Worm (Caenorhabditis elegans) whole organism, young adult: ENCODE measurements around the gene prx-6.

Experiments
- B0035.1 ChIP-seq: sonication (generic microtip); optimal IDR thresholded peaks from 2 replicates; lab custom pipeline; 2016; ENCODE audit warnings: missing genetic modification characterization, mild to moderate bottlenecking, missing compliant biosample characterization, missing genotype, missing genetic modification reagents
- F23B12.7 ChIP-seq: sonication (generic microtip); optimal IDR thresholded peaks from 2 replicates; lab custom pipeline; 2017; ENCODE audit warnings: missing genetic modification characterization, mild to moderate bottlenecking, missing compliant biosample characterization, antibody characterized with exemption, moderate library complexity; ENCODE audit not compliant: insufficient read depth
- F33H1.4 ChIP-seq: fragments of 200-800 bp; sonication (Bioruptor generic); IDR thresholded peaks from 2 replicates; pipeline ENCODE4 v1.3.6; 2022; ENCODE audit warnings: missing genetic modification reagents, missing genetic modification characterization, missing compliant biosample characterization
- F39B2.1 ChIP-seq: fragments of 200-800 bp; sonication (Bioruptor generic); IDR thresholded peaks from 2 replicates; pipeline ENCODE4 v1.3.6; 2022; ENCODE audit warnings: missing genetic modification reagents, missing genetic modification characterization, missing compliant biosample characterization
- F49E8.2 ChIP-seq: sonication (generic microtip); optimal IDR thresholded peaks from 3 replicates; lab custom pipeline; 2017; ENCODE audit warnings: missing genetic modification characterization, mild to moderate bottlenecking, missing compliant biosample characterization, antibody characterized with exemption, moderate library complexity; ENCODE audit not compliant: insufficient read depth
- K11D2.4 ChIP-seq: fragments of 200-800 bp; sonication (Bioruptor generic); IDR thresholded peaks from 2 replicates; pipeline ENCODE4 v1.3.6; 2022; ENCODE audit warnings: missing genetic modification reagents, missing genetic modification characterization, missing compliant biosample characterization
- K12H6.12 ChIP-seq: fragments of 200-800 bp; sonication (Bioruptor generic); optimal IDR thresholded peaks from 2 replicates; lab custom pipeline; 2018; ENCODE audit warnings: mild to moderate bottlenecking, missing genetic modification characterization, missing compliant biosample characterization
- T26A5.8 ChIP-seq: sonication (generic microtip); optimal IDR thresholded peaks from 2 replicates; lab custom pipeline; 2016; ENCODE audit warnings: missing genetic modification characterization, missing compliant biosample characterization
- Y53G8AR.9 ChIP-seq: fragments of 200-800 bp; sonication (Bioruptor generic); conservative IDR thresholded peaks from 2 replicates; pipeline ENCODE4 v1.3.6; 2022; ENCODE audit warnings: missing genetic modification reagents, missing genetic modification characterization, missing compliant biosample characterization
- Y56A3A.18 ChIP-seq: fragments of 200-800 bp; sonication (Bioruptor generic); IDR thresholded peaks from 2 replicates; pipeline ENCODE4 v1.3.6; 2022; ENCODE audit warnings: missing genetic modification reagents, missing genetic modification characterization, missing compliant biosample characterization
- Y95B8A.8 ChIP-seq: fragments of 200-800 bp; sonication (Bioruptor generic); IDR thresholded peaks from 2 replicates; pipeline ENCODE4 v1.3.6; 2022; ENCODE audit warnings: missing genetic modification reagents, missing genetic modification characterization, missing compliant biosample characterization
- ZK185.1 ChIP-seq: sonication (generic microtip); optimal IDR thresholded peaks from 2 replicates; lab custom pipeline; 2016; ENCODE audit warnings: mild to moderate bottlenecking, missing genetic modification characterization, missing compliant biosample characterization; ENCODE audit not compliant: poor library complexity, severe bottlenecking
- ama-1 ChIP-seq, 3 experiments: fragments of 150-350 bp in 1 of 3; sonication (generic microtip) in 2 of 3; optimal IDR thresholded peaks; 2 replicates each; lab custom pipeline; 2014 to 2018; ENCODE audit warnings: missing biosample characterization in 2 of 3, missing genetic modification characterization in 2 of 3, missing genetic modification reagents in 2 of 3
- athp-1 ChIP-seq: sonication (generic microtip); optimal IDR thresholded peaks from 2 replicates; lab custom pipeline; 2017; ENCODE audit warnings: mild to moderate bottlenecking, missing genetic modification characterization, missing compliant biosample characterization
- attf-3 ChIP-seq: fragments of 200-800 bp; sonication (Bioruptor generic); conservative IDR thresholded peaks from 2 replicates; pipeline ENCODE4 v1.3.6; 2022; ENCODE audit warnings: missing genetic modification reagents, missing genetic modification characterization, missing compliant biosample characterization
- attf-5 ChIP-seq: fragments of 200-800 bp; sonication (Bioruptor generic); optimal IDR thresholded peaks from 2 replicates; lab custom pipeline; 2018; ENCODE audit warnings: mild to moderate bottlenecking, missing genetic modification characterization, missing compliant biosample characterization
- attf-6 ChIP-seq: fragments of 200-800 bp; sonication (Bioruptor generic); IDR thresholded peaks from 2 replicates; pipeline ENCODE4 v1.3.6; 2022; ENCODE audit warnings: missing genetic modification reagents, missing genetic modification characterization, missing compliant biosample characterization
- cebp-2 ChIP-seq: fragments of 200-800 bp; sonication (Bioruptor generic); IDR thresholded peaks from 2 replicates; pipeline ENCODE4 v1.3.6; 2022; ENCODE audit warnings: missing genetic modification characterization, missing compliant biosample characterization
- ceh-100 ChIP-seq: fragments of 200-800 bp; sonication (Bioruptor generic); IDR thresholded peaks from 2 replicates; pipeline ENCODE4 v1.3.6; 2022; ENCODE audit warnings: missing genetic modification reagents, missing genetic modification characterization, missing compliant biosample characterization
- ceh-40 ChIP-seq: fragments of 200-800 bp; sonication (Bioruptor generic); IDR thresholded peaks from 2 replicates; pipeline ENCODE4 v1.3.6; 2022; ENCODE audit warnings: missing genetic modification characterization, missing compliant biosample characterization
- dox-1 ChIP-seq: fragments of 200-800 bp; sonication (Bioruptor generic); IDR thresholded peaks from 2 replicates; pipeline ENCODE4 v1.3.6; 2022; ENCODE audit warnings: missing genetic modification reagents, missing genetic modification characterization, missing compliant biosample characterization
- dpl-1 ChIP-seq: fragments of 150-350 bp; optimal IDR thresholded peaks from 2 replicates; lab custom pipeline; 2014; ENCODE audit warnings: missing biosample characterization, missing genetic modification reagents, missing genetic modification characterization
- egrh-3 ChIP-seq: fragments of 200-800 bp; sonication (Bioruptor generic); IDR thresholded peaks from 2 replicates; pipeline ENCODE4 v1.3.6; 2022; ENCODE audit warnings: missing genetic modification reagents, missing genetic modification characterization, missing compliant biosample characterization
- ekl-4 ChIP-seq: fragments of 200-800 bp; sonication (Bioruptor generic); IDR thresholded peaks from 2 replicates; pipeline ENCODE4 v1.3.6; 2022; ENCODE audit warnings: missing genetic modification reagents, missing genetic modification characterization, missing compliant biosample characterization
- ets-4 ChIP-seq: fragments of 200-800 bp; sonication (Bioruptor generic); optimal IDR thresholded peaks from 2 replicates; lab custom pipeline; 2018; ENCODE audit warnings: mild to moderate bottlenecking, missing genetic modification characterization, missing compliant biosample characterization
- him-1 ChIP-seq: sonication (generic microtip); optimal IDR thresholded peaks from 2 replicates; lab custom pipeline; 2016; ENCODE audit warnings: missing genotype, missing genetic modification reagents, missing genetic modification characterization, missing compliant biosample characterization
- hmg-1.2 ChIP-seq: fragments of 200-800 bp; sonication (Bioruptor generic); IDR thresholded peaks from 2 replicates; pipeline ENCODE4 v1.3.6; 2022; ENCODE audit warnings: missing genetic modification reagents, missing genetic modification characterization, missing compliant biosample characterization
- hmg-20 ChIP-seq: fragments of 200-800 bp; sonication (Bioruptor generic); IDR thresholded peaks from 2 replicates; pipeline ENCODE4 v1.3.6; 2022; ENCODE audit warnings: missing genetic modification reagents, missing genetic modification characterization, missing compliant biosample characterization
- hrde-1 ChIP-seq: sonication (generic microtip); optimal IDR thresholded peaks from 2 replicates; lab custom pipeline; 2016; ENCODE audit warnings: missing genetic modification characterization, mild to moderate bottlenecking, missing compliant biosample characterization, moderate library complexity, missing genotype, missing genetic modification reagents, borderline replicate concordance
- hsf-1 ChIP-seq: fragments of 200-800 bp; sonication (Bioruptor generic); IDR thresholded peaks from 2 replicates; pipeline ENCODE4 v1.3.6; 2022; ENCODE audit warnings: missing genetic modification reagents, missing genetic modification characterization, missing compliant biosample characterization
- lin-35 ChIP-seq, 3 experiments: fragments of 150-350 bp in 2 of 3; sonication (generic microtip) in 1 of 3; optimal IDR thresholded peaks; 2 replicates each; lab custom pipeline; 2014 to 2018; ENCODE audit warnings: missing biosample characterization in 3 of 3, missing genetic modification characterization in 3 of 3, missing genetic modification reagents in 3 of 3
- lin-40 ChIP-seq: sonication (generic microtip); optimal IDR thresholded peaks from 2 replicates; lab custom pipeline; 2016; ENCODE audit warnings: missing genetic modification characterization, mild to moderate bottlenecking, missing compliant biosample characterization, missing genotype, missing genetic modification reagents
- madf-3 ChIP-seq: fragments of 200-800 bp; sonication (Bioruptor generic); IDR thresholded peaks from 2 replicates; pipeline ENCODE4 v1.3.6; 2022; ENCODE audit warnings: missing genetic modification reagents, missing genetic modification characterization, missing compliant biosample characterization
- madf-6 ChIP-seq: fragments of 200-800 bp; sonication (Bioruptor generic); IDR thresholded peaks from 2 replicates; pipeline ENCODE4 v1.3.6; 2022; ENCODE audit warnings: missing genetic modification reagents, missing genetic modification characterization, missing compliant biosample characterization
- mcd-1 ChIP-seq: fragments of 200-800 bp; sonication (Bioruptor generic); IDR thresholded peaks from 2 replicates; pipeline ENCODE4 v1.3.6; 2022; ENCODE audit warnings: missing genetic modification reagents, missing genetic modification characterization, missing compliant biosample characterization
- mel-28 ChIP-seq: sonication (generic microtip); optimal IDR thresholded peaks from 2 replicates; lab custom pipeline; 2016; ENCODE audit warnings: borderline replicate concordance, mild to moderate bottlenecking, missing genetic modification characterization, missing compliant biosample characterization
- mxl-1 ChIP-seq: sonication (generic microtip); optimal IDR thresholded peaks from 2 replicates; lab custom pipeline; 2016; ENCODE audit warnings: missing genetic modification characterization, missing compliant biosample characterization
- nfya-1 ChIP-seq: sonication (generic microtip); optimal IDR thresholded peaks from 2 replicates; lab custom pipeline; 2017; ENCODE audit warnings: antibody characterized with exemption, missing compliant biosample characterization, missing genetic modification characterization, borderline replicate concordance; ENCODE audit not compliant: insufficient read depth
- nhr-27 ChIP-seq: fragments of 200-800 bp; sonication (Bioruptor generic); optimal IDR thresholded peaks from 2 replicates; lab custom pipeline; 2018; ENCODE audit warnings: mild to moderate bottlenecking, missing genetic modification characterization, moderate library complexity, missing compliant biosample characterization
- pha-4 ChIP-seq: fragments of 150-350 bp; sonication (generic microtip); optimal IDR thresholded peaks from 2 replicates; lab custom pipeline; 2014; ENCODE audit warnings: missing biosample characterization, missing genetic modification reagents, missing genetic modification characterization
- rcor-1 ChIP-seq: fragments of 200-800 bp; sonication (Bioruptor generic); IDR thresholded peaks from 2 replicates; pipeline ENCODE4 v1.3.6; 2022; ENCODE audit warnings: missing genetic modification reagents, missing genetic modification characterization, missing compliant biosample characterization
- snpc-4 ChIP-seq, 5 experiments: fragments of 150-350 bp in 1 of 5; sonication (generic microtip) in 4 of 5; optimal IDR thresholded peaks; 2 replicates each; lab custom pipeline; 2014 to 2018; ENCODE audit warnings: missing genetic modification characterization in 5 of 5, missing biosample characterization in 3 of 5, antibody characterized with exemption in 2 of 5, mild to moderate bottlenecking in 2 of 5, missing compliant biosample characterization in 2 of 5, missing genotype in 2 of 5, moderate library complexity in 2 of 5, missing genetic modification reagents in 1 of 5
- unc-62 ChIP-seq: fragments of 150-350 bp; optimal IDR thresholded peaks from 2 replicates; lab custom pipeline; 2014; ENCODE audit warnings: missing biosample characterization, missing genetic modification reagents, missing genetic modification characterization

Gene prx-6

ce11 chrV:4758540-4758939 is 38.6 kb upstream of the prx-6 start:
- TF ChIP-seq ama-1 (optimal IDR thresholded peaks at IDR 0.05; lab: Kevin White, UChicago) (no peak), ama-1 (GFP tag; optimal IDR thresholded peaks at IDR 0.05; lab: Kevin White, UChicago) (peak in 1 of 2 experiments; percentile 37), F49E8.2 (peak; percentile 15), hsf-1 (GFP tag; lab: Robert Waterston, UW) (peak; percentile 74), F23B12.7 (tag; lab: Kevin White, UChicago) (no peak), rcor-1 (GFP tag; lab: Robert Waterston, UW) (peak; percentile 46; the same call in 1 of the 2 replicates), F33H1.4 (GFP tag; lab: Robert Waterston, UW) (0 out of 2 replicates have a peak, but pooled peaks have one; percentile 21), ekl-4 (GFP tag; lab: Robert Waterston, UW) (peak; percentile 52; the same call in 1 of the 2 replicates), unc-62 (no peak), Y53G8AR.9 (GFP tag; lab: Robert Waterston, UW) (peak; percentile 79), T26A5.8 (tag; lab: Kevin White, UChicago) (peak; percentile 2), attf-6 (peak; percentile 47; the same call in 1 of the 2 replicates), madf-6 (GFP tag; lab: Robert Waterston, UW) (peak; percentile 63), dox-1 (GFP tag; lab: Robert Waterston, UW) (no peak), F39B2.1 (peak; percentile 76; the same call in 1 of the 2 replicates), hrde-1 (peak; percentile 10), Y95B8A.8 (GFP tag; lab: Robert Waterston, UW) (0 out of 2 replicates have a peak, but pooled peaks have one; percentile 39), him-1 (tag; lab: Kevin White, UChicago) (peak; percentile 21), ets-4 (GFP tag; lab: Kevin White, UChicago) (no peak), madf-3 (peak; percentile 78; the same call in 1 of the 2 replicates), hmg-20 (0 out of 2 replicates have a peak, but pooled peaks have one; percentile 3), lin-35 (GFP tag; optimal IDR thresholded peaks at IDR 0.05; lab: Kevin White, UChicago) (peak in 1 of 3 experiments; percentile 17), B0035.1 (tag; lab: Kevin White, UChicago) (no peak), hmg-1.2 (GFP tag; lab: Robert Waterston, UW) (peak; percentile 14; the same call in 1 of the 2 replicates)

ce11 chrV:4758019-4758418 is 38.1 kb upstream of the prx-6 start:
- TF ChIP-seq ZK185.1 (tag; lab: Kevin White, UChicago): no peak
- no peak for TF ChIP-seq attf-3 (GFP tag; lab: Robert Waterston, UW)
- no peak for TF ChIP-seq pha-4
- TF ChIP-seq egrh-3 (GFP tag; lab: Robert Waterston, UW): peak; percentile 39; the same call in 1 of the 2 replicates
- TF ChIP-seq hmg-20: 0 out of 2 replicates have a peak, but pooled peaks have one; percentile 14
- TF ChIP-seq cebp-2: no peak
- TF ChIP-seq mcd-1 (GFP tag; lab: Robert Waterston, UW): no peak
- 0 out of 2 replicates have a peak, but pooled peaks have one; percentile 56 for TF ChIP-seq Y53G8AR.9 (GFP tag; lab: Robert Waterston, UW)
- no peak for TF ChIP-seq mel-28
- no peak for TF ChIP-seq F33H1.4 (GFP tag; lab: Robert Waterston, UW)
- no peak for TF ChIP-seq dpl-1 (GFP tag; lab: Kevin White, UChicago)

- TF ChIP-seq mxl-1 (tag; lab: Kevin White, UChicago) (no peak), lin-40 (tag; lab: Kevin White, UChicago) (no peak), attf-5 (no peak), nhr-27 (tag; lab: Kevin White, UChicago) (no peak), ceh-100 (GFP tag; lab: Robert Waterston, UW) (no peak), nfya-1 (tag; lab: Kevin White, UChicago) (no peak), Y56A3A.18 (GFP tag; lab: Robert Waterston, UW) (peak; percentile 42; the same call in 1 of the 2 replicates), ceh-40 (GFP tag; lab: Robert Waterston, UW) (no peak), snpc-4 (GFP tag; optimal IDR thresholded peaks at IDR 0.05; lab: Kevin White, UChicago) (peak; percentile 24), snpc-4 (tag; optimal IDR thresholded peaks at IDR 0.05; lab: Kevin White, UChicago) (no peak), K11D2.4 (GFP tag; lab: Robert Waterston, UW) (no peak), K12H6.12 (tag; lab: Kevin White, UChicago) (no peak), T26A5.8 (tag; lab: Kevin White, UChicago) (no peak), athp-1 (no peak), mcd-1 (GFP tag; lab: Robert Waterston, UW) (no peak)
Observed at ce11 chrV:4755308-4756029, 35.6 kb upstream of the prx-6 start, which contains the start of gene pgl-3. pgl-3 (plus strand) TSS chrV:4755979.
